Fruit fly (Drosophila melanogaster) whole organism, prepupa: ENCODE measurements around the gene Sodq.

Source experiments
- CG4318 ChIP-seq: fragments of 200-800 bp; sonication (Bioruptor generic); optimal IDR thresholded peaks from 3 replicates; lab custom pipeline; 2017; ENCODE audit warnings: missing biosample characterization, mild to moderate bottlenecking, missing genetic modification characterization
- CG6276 ChIP-seq: fragments of 200-800 bp; sonication (Bioruptor generic); optimal IDR thresholded peaks from 2 replicates; lab custom pipeline; 2017; ENCODE audit warnings: missing biosample characterization, mild to moderate bottlenecking, missing genetic modification characterization
- Eip78C ChIP-seq: fragments of 200-800 bp; sonication (Bioruptor generic); peaks from one replicate; lab custom pipeline; 2016; ENCODE audit warnings: missing biosample characterization, missing genetic modification characterization
- Lpt ChIP-seq: fragments of 200-800 bp; sonication (Bioruptor generic); optimal IDR thresholded peaks from 3 replicates; lab custom pipeline; 2016; ENCODE audit warnings: missing biosample characterization, missing genetic modification characterization
- OdsH ChIP-seq: fragments of 200-800 bp; sonication (Bioruptor generic); optimal IDR thresholded peaks from 3 replicates; lab custom pipeline; 2016; ENCODE audit warnings: missing biosample characterization, missing genetic modification characterization
- Smox ChIP-seq: fragments of 200-800 bp; sonication (Bioruptor generic); optimal IDR thresholded peaks from 3 replicates; lab custom pipeline; 2016; ENCODE audit warnings: missing biosample characterization, missing genetic modification characterization
- eg ChIP-seq: fragments of 200-800 bp; sonication (Bioruptor generic); IDR thresholded peaks from 3 replicates; pipeline ENCODE4 v1.3.6; 2022; ENCODE audit warnings: missing biosample characterization, missing genetic modification characterization
- fd59A ChIP-seq: fragments of 200-800 bp; sonication (Bioruptor generic); optimal IDR thresholded peaks from 2 replicates; lab custom pipeline; 2017; ENCODE audit warnings: missing biosample characterization, mild to moderate bottlenecking, missing genetic modification characterization, missing genetic modification reagents
- pdm3 ChIP-seq: fragments of 200-800 bp; sonication (Bioruptor generic); optimal IDR thresholded peaks from 3 replicates; lab custom pipeline; 2016; ENCODE audit warnings: missing biosample characterization, missing genetic modification characterization

- TF ChIP-seq Lpt (GFP tag; lab: Kevin White, UChicago) (no peak), OdsH (no peak), CG4318 (no peak), pdm3 (GFP tag; lab: Kevin White, UChicago) (no peak), fd59A (no peak), eg (no peak), Smox (GFP tag; lab: Kevin White, UChicago) (no peak), Eip78C (GFP tag; lab: Kevin White, UChicago) (peak; percentile 28), CG6276 (GFP tag; lab: Kevin White, UChicago) (no peak)
Measured at dm6 chr3R:25855594-25856305, 39.9 kb upstream of the Sodq start, which contains the start of gene CG5890.
